Worm (Caenorhabditis elegans): Measurements from ENCODE around the gene F19G12.4.

The F19G12.4 gene

ce11 chrX:1441602-1442183, 24.6 kb downstream of the F19G12.4 start:
- TF ChIP-seq unc-120 (tag; optimal IDR thresholded peaks at IDR 0.05; ENCODE audit: poor library complexity, severe bottlenecking) (no peak), cnd-1 (tag; optimal IDR thresholded peaks at IDR 0.05) (no peak), elt-1 (tag; optimal IDR thresholded peaks at IDR 0.05; ENCODE audit: borderline replicate concordance, insufficient read depth) (no peak), mls-2 (tag; optimal IDR thresholded peaks at IDR 0.05) (no peak), zip-8 (tag; optimal IDR thresholded peaks at IDR 0.05) (no peak), nhr-2 (tag; optimal IDR thresholded peaks at IDR 0.05) (no peak), pha-4 (tag; optimal IDR thresholded peaks at IDR 0.05) (no peak), mab-5 (tag; optimal IDR thresholded peaks at IDR 0.05) (no peak), sptf-1 (tag; optimal IDR thresholded peaks at IDR 0.05) (no peak), ces-1 (GFP tag; optimal IDR thresholded peaks at IDR 0.05) (no peak), blmp-1 (tag; optimal IDR thresholded peaks at IDR 0.05) (no peak), M03D4.4 (tag; optimal IDR thresholded peaks at IDR 0.05) (no peak)

- TF ChIP-seq ces-1 (GFP tag; optimal IDR thresholded peaks at IDR 0.05): peak; percentile 6
- TF ChIP-seq pha-4 (tag; optimal IDR thresholded peaks at IDR 0.05): no peak
Measured at ce11 chrX:1443556-1444243, 26.6 kb downstream of the F19G12.4 start.

- TF ChIP-seq sptf-1 (tag; optimal IDR thresholded peaks at IDR 0.05) (peak; percentile 57), bed-3 (GFP tag; optimal IDR thresholded peaks at IDR 0.05) (no peak), hlh-1 (tag; optimal IDR thresholded peaks at IDR 0.05) (no peak)
Measured at ce11 chrX:1445696-1446095, 28.6 kb downstream of the F19G12.4 start.

- no peak for TF ChIP-seq lin-32 (GFP tag; optimal IDR thresholded peaks at IDR 0.05)
- TF ChIP-seq ceh-43 (GFP tag; optimal IDR thresholded peaks at IDR 0.05): no peak
- no peak for TF ChIP-seq nhr-12 (tag; optimal IDR thresholded peaks at IDR 0.05)
- no peak for TF ChIP-seq ceh-83 (GFP tag; optimal IDR thresholded peaks at IDR 0.05)
- peak; percentile 45 for TF ChIP-seq drap-1 (GFP tag; optimal IDR thresholded peaks at IDR 0.05)
- TF ChIP-seq flh-1 (GFP tag; optimal IDR thresholded peaks at IDR 0.05): no peak
- TF ChIP-seq mls-2 (tag; optimal IDR thresholded peaks at IDR 0.05): peak; percentile 69
- TF ChIP-seq blmp-1 (tag; optimal IDR thresholded peaks at IDR 0.05): no peak
- peak; percentile 44 for TF ChIP-seq lsy-2 (tag; optimal IDR thresholded peaks at IDR 0.05)
- TF ChIP-seq elt-3 (tag; optimal IDR thresholded peaks at IDR 0.05): no peak
- peak; percentile 66 for TF ChIP-seq sptf-1 (tag; optimal IDR thresholded peaks at IDR 0.05)
- no peak for TF ChIP-seq bed-3 (GFP tag; optimal IDR thresholded peaks at IDR 0.05)
- TF ChIP-seq hlh-1 (tag; optimal IDR thresholded peaks at IDR 0.05): peak; percentile 63
- TF ChIP-seq snpc-4 (tag; optimal IDR thresholded peaks at IDR 0.05): no peak
- peak; percentile 55 for TF ChIP-seq ztf-11 (tag; optimal IDR thresholded peaks at IDR 0.05)
- TF ChIP-seq M03D4.4 (tag; optimal IDR thresholded peaks at IDR 0.05): peak; percentile 37
- TF ChIP-seq unc-39 (tag; optimal IDR thresholded peaks at IDR 0.05): no peak
- TF ChIP-seq ceh-39 (tag; optimal IDR thresholded peaks at IDR 0.05): peak; percentile 98
- TF ChIP-seq unc-62 (GFP tag; optimal IDR thresholded peaks at IDR 0.05): peak; percentile 72
- TF ChIP-seq nhr-237 (tag; optimal IDR thresholded peaks at IDR 0.05): peak; percentile 90
- no peak for TF ChIP-seq nhr-2 (tag; optimal IDR thresholded peaks at IDR 0.05)
- peak; percentile 92 for TF ChIP-seq lin-13 (tag; optimal IDR thresholded peaks at IDR 0.05)
- peak; percentile 60 for TF ChIP-seq unc-120 (tag; optimal IDR thresholded peaks at IDR 0.05; ENCODE audit: poor library complexity, severe bottlenecking)
- no peak for TF ChIP-seq tbx-8 (GFP tag; optimal IDR thresholded peaks at IDR 0.05)
- TF ChIP-seq nhr-28 (tag; optimal IDR thresholded peaks at IDR 0.05): no peak
- TF ChIP-seq elt-1 (tag; optimal IDR thresholded peaks at IDR 0.05; ENCODE audit: borderline replicate concordance, insufficient read depth): no peak
- TF ChIP-seq cnd-1 (tag; optimal IDR thresholded peaks at IDR 0.05): no peak
- peak; percentile 83 for TF ChIP-seq ces-1 (GFP tag; optimal IDR thresholded peaks at IDR 0.05)
- TF ChIP-seq mep-1 (tag; optimal IDR thresholded peaks at IDR 0.05): peak; percentile 83
- TF ChIP-seq pha-4 (tag; optimal IDR thresholded peaks at IDR 0.05): peak; percentile 93
Measured at ce11 chrX:1446593-1447141, 29.6 kb downstream of the F19G12.4 start, which contains the start of gene zfp-3. Gene zfp-3, minus strand, starts transcription at chrX:1446643.

All from whole organism, mixed stage, embryonic.